Worm (Caenorhabditis elegans) whole organism, mixed stage, embryonic: ENCODE measurements around the gene ints-11.

Experiments used
- lsy-2 ChIP-seq: fragments of 150-350 bp; optimal IDR thresholded peaks from 2 replicates; lab custom pipeline; 2014; ENCODE audit warnings: missing biosample characterization, missing genetic modification characterization
- ztf-11 ChIP-seq: fragments of 150-350 bp; optimal IDR thresholded peaks from 2 replicates; lab custom pipeline; 2014; ENCODE audit warnings: missing biosample characterization, missing genetic modification characterization

DNA sequence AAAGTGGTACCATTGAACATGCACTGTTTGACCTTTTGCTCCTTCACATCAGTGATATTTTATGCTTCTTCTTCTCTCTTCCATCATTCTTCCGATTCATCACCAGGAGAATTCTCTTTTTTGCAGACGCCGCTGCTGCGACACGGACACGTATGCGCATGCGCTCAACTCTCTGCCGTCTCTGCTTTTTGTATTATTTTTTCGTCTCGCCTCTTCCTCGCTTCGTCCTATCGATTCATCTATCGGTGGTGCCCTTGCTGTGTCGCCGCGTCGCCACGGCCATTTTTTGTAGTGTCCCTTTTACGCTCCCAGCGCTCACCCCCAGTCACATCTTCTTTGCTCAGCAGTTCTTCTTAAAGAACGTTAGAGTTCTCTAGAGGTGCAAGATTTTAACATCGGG is 17.1 kb downstream of the ints-11 start:
- TF ChIP-seq lsy-2 (tag; lab: Kevin White, UChicago) (no peak), ztf-11 (tag; lab: Kevin White, UChicago) (no peak)
